Fruit fly (Drosophila melanogaster) whole organism, embryonic: ENCODE results near the gene klar.

Experiments used
- Adf1 ChIP-seq: fragments of 200-800 bp; sonication (Bioruptor generic); IDR thresholded peaks from 2 replicates; pipeline ENCODE4 v1.3.6; 2022; ENCODE audit warnings: missing biosample characterization, missing genetic modification characterization
- CG10321 ChIP-seq: fragments of 200-800 bp; sonication (Bioruptor generic); IDR thresholded peaks from 2 replicates; pipeline ENCODE4 v1.3.6; 2022; ENCODE audit warnings: missing biosample characterization, missing genetic modification characterization
- CG10979 ChIP-seq: fragments of 200-800 bp; sonication (Bioruptor generic); optimal IDR thresholded peaks from 2 replicates; lab custom pipeline; 2018; ENCODE audit warnings: missing biosample characterization, mild to moderate bottlenecking, missing genetic modification characterization, moderate library complexity
- CG11696 ChIP-seq: fragments of 200-800 bp; sonication (Bioruptor generic); IDR thresholded peaks from 2 replicates; pipeline ENCODE4 v1.3.6; 2022; ENCODE audit warnings: missing biosample characterization, missing genetic modification characterization
- CG12744 ChIP-seq: fragments of 200-800 bp; sonication (Bioruptor generic); optimal IDR thresholded peaks from 2 replicates; lab custom pipeline; 2016; ENCODE audit warnings: missing biosample characterization, missing genetic modification characterization
- CG15514 ChIP-seq: fragments of 200-800 bp; sonication (Bioruptor generic); optimal IDR thresholded peaks from 3 replicates; lab custom pipeline; 2017; ENCODE audit warnings: missing biosample characterization, missing genetic modification characterization, mild to moderate bottlenecking, moderate library complexity, missing genetic modification reagents
- CG16863 ChIP-seq: fragments of 200-800 bp; sonication (Bioruptor generic); optimal IDR thresholded peaks from 3 replicates; lab custom pipeline; 2016; ENCODE audit warnings: missing biosample characterization, missing genetic modification characterization
- CG17612 ChIP-seq: fragments of 200-800 bp; sonication (Bioruptor generic); IDR thresholded peaks from 2 replicates; pipeline ENCODE4 v1.3.6; 2022; ENCODE audit warnings: missing biosample characterization, missing genetic modification characterization
- CG17802 ChIP-seq: fragments of 200-800 bp; sonication (Bioruptor generic); optimal IDR thresholded peaks from 2 replicates; lab custom pipeline; 2018; ENCODE audit warnings: missing biosample characterization, mild to moderate bottlenecking, missing genetic modification characterization, moderate library complexity
- CG18262 ChIP-seq: fragments of 200-800 bp; optimal IDR thresholded peaks from 3 replicates; lab custom pipeline; 2019; ENCODE audit warnings: missing biosample characterization, mild to moderate bottlenecking, missing genetic modification characterization, moderate library complexity
- CG1832 ChIP-seq: fragments of 200-800 bp; sonication (Bioruptor generic); optimal IDR thresholded peaks from 2 replicates; lab custom pipeline; 2017; ENCODE audit warnings: missing biosample characterization, mild to moderate bottlenecking, missing genetic modification characterization, inconsistent platforms
- CG33557 ChIP-seq: fragments of 200-800 bp; sonication (Bioruptor generic); optimal IDR thresholded peaks from 2 replicates; lab custom pipeline; 2019; ENCODE audit warnings: missing biosample characterization, mild to moderate bottlenecking, missing genetic modification characterization, moderate library complexity
- CG43689 ChIP-seq: fragments of 200-800 bp; sonication (Bioruptor generic); IDR thresholded peaks from 2 replicates; pipeline ENCODE4 v1.3.6; 2022; ENCODE audit warnings: missing biosample characterization, missing genetic modification characterization
- CG6683 ChIP-seq: fragments of 200-800 bp; sonication (Bioruptor generic); optimal IDR thresholded peaks from 2 replicates; lab custom pipeline; 2017; ENCODE audit warnings: missing biosample characterization, mild to moderate bottlenecking, missing genetic modification characterization, missing genetic modification reagents
- CG6791 ChIP-seq: fragments of 200-800 bp; sonication (Bioruptor generic); IDR thresholded peaks from 3 replicates; pipeline ENCODE4 v1.3.6; 2022; ENCODE audit warnings: missing biosample characterization, missing genetic modification characterization; ENCODE audit not compliant: partially characterized antibody
- CG7271 ChIP-seq: fragments of 200-800 bp; sonication (Bioruptor generic); optimal IDR thresholded peaks from 2 replicates; lab custom pipeline; 2018; ENCODE audit warnings: missing biosample characterization, mild to moderate bottlenecking, missing genetic modification characterization, moderate library complexity
- CG8924 ChIP-seq: fragments of 200-800 bp; optimal IDR thresholded peaks from 3 replicates; lab custom pipeline; 2019; ENCODE audit warnings: missing biosample characterization, mild to moderate bottlenecking, missing genetic modification characterization, moderate library complexity
- CG9876 ChIP-seq: fragments of 200-800 bp; sonication (Bioruptor generic); optimal IDR thresholded peaks from 2 replicates; lab custom pipeline; 2016; ENCODE audit warnings: missing biosample characterization, missing genetic modification characterization
- CG9932 ChIP-seq: fragments of 200-800 bp; sonication (Bioruptor generic); IDR thresholded peaks from 2 replicates; pipeline ENCODE4 v1.3.6; 2022; ENCODE audit warnings: missing biosample characterization, missing genetic modification characterization
- Deaf1 ChIP-seq: fragments of 200-800 bp; optimal IDR thresholded peaks from 3 replicates; lab custom pipeline; 2019; ENCODE audit warnings: missing biosample characterization, mild to moderate bottlenecking, missing genetic modification characterization, moderate library complexity
- Dfd ChIP-seq, 2 experiments: fragments of >200 bp; optimal IDR thresholded peaks; 2 replicates each; lab custom pipeline; 2017; ENCODE audit warnings: missing biosample characterization in 2 of 2, missing genetic modification characterization in 2 of 2
- Ets97D ChIP-seq: fragments of 200-800 bp; sonication (Bioruptor generic); optimal IDR thresholded peaks from 3 replicates; lab custom pipeline; 2016; ENCODE audit warnings: missing biosample characterization, missing genetic modification characterization
- Fer3 ChIP-seq: fragments of 200-800 bp; sonication (Bioruptor generic); optimal IDR thresholded peaks from 2 replicates; lab custom pipeline; 2018; ENCODE audit warnings: missing biosample characterization, mild to moderate bottlenecking, missing genetic modification characterization, moderate library complexity
- Gsc ChIP-seq: fragments of 200-800 bp; sonication (Bioruptor generic); IDR thresholded peaks from 2 replicates; pipeline ENCODE4 v1.3.6; 2022; ENCODE audit warnings: missing biosample characterization, missing genetic modification characterization
- HLH4C ChIP-seq: fragments of 200-800 bp; sonication (Bioruptor generic); IDR thresholded peaks from 3 replicates; pipeline ENCODE4 v1.3.6; 2022; ENCODE audit warnings: missing biosample characterization, missing genetic modification characterization; ENCODE audit not compliant: partially characterized antibody
- Hand ChIP-seq: fragments of 200-800 bp; sonication (Bioruptor generic); optimal IDR thresholded peaks from 2 replicates; lab custom pipeline; 2017; ENCODE audit warnings: mild to moderate bottlenecking, missing biosample characterization, missing genetic modification reagents, missing genetic modification characterization
- Hr3 ChIP-seq: fragments of 200-800 bp; sonication (Bioruptor generic); optimal IDR thresholded peaks from 3 replicates; lab custom pipeline; 2016; ENCODE audit warnings: missing biosample characterization, missing genetic modification characterization
- Jarid2 ChIP-seq: fragments of 200-800 bp; sonication (Bioruptor generic); optimal IDR thresholded peaks from 3 replicates; lab custom pipeline; 2017; ENCODE audit warnings: mild to moderate bottlenecking, missing biosample characterization, missing genetic modification reagents, missing genetic modification characterization
- Lim3 ChIP-seq: fragments of 200-800 bp; sonication (Bioruptor generic); IDR thresholded peaks from 2 replicates; pipeline ENCODE4 v1.3.6; 2022; ENCODE audit warnings: missing biosample characterization, missing genetic modification characterization
- MESR4 ChIP-seq: fragments of 200-800 bp; sonication (Bioruptor generic); optimal IDR thresholded peaks from 2 replicates; lab custom pipeline; 2018; ENCODE audit warnings: missing biosample characterization, mild to moderate bottlenecking, missing genetic modification characterization, moderate library complexity
- Rx ChIP-seq: fragments of 200-800 bp; sonication (Bioruptor generic); IDR thresholded peaks from 2 replicates; pipeline ENCODE4 v1.3.6; 2022; ENCODE audit warnings: missing biosample characterization, missing genetic modification characterization
- Scr ChIP-seq: fragments of 200-800 bp; sonication (Bioruptor generic); IDR thresholded peaks from 2 replicates; pipeline ENCODE4 v1.3.6; 2022; ENCODE audit warnings: missing biosample characterization, missing genetic modification characterization; ENCODE audit not compliant: partially characterized antibody
- YL-1 ChIP-seq: fragments of 200-800 bp; sonication (Bioruptor generic); optimal IDR thresholded peaks from 3 replicates; lab custom pipeline; 2017; ENCODE audit warnings: missing biosample characterization, mild to moderate bottlenecking, missing genetic modification characterization
- cad ChIP-seq: fragments of >200 bp; optimal IDR thresholded peaks from 2 replicates; lab custom pipeline; 2017; ENCODE audit warnings: missing biosample characterization, missing genetic modification characterization
- caup ChIP-seq: fragments of 200-800 bp; sonication (Bioruptor generic); optimal IDR thresholded peaks from 3 replicates; lab custom pipeline; 2017; ENCODE audit warnings: missing biosample characterization, mild to moderate bottlenecking, missing genetic modification characterization, moderate library complexity; ENCODE audit not compliant: severe bottlenecking
- chinmo ChIP-seq: fragments of 200-800 bp; sonication (Bioruptor generic); IDR thresholded peaks from 4 replicates; pipeline ENCODE4 v1.3.6; 2022; ENCODE audit warnings: missing biosample characterization, missing genetic modification characterization; ENCODE audit not compliant: partially characterized antibody
- da ChIP-seq: fragments of 200-800 bp; sonication (Bioruptor generic); optimal IDR thresholded peaks from 2 replicates; lab custom pipeline; 2016; ENCODE audit warnings: missing biosample characterization, missing genetic modification characterization
- dmrt99B ChIP-seq: fragments of 200-800 bp; sonication (Bioruptor generic); optimal IDR thresholded peaks from 2 replicates; lab custom pipeline; 2018; ENCODE audit warnings: missing biosample characterization, mild to moderate bottlenecking, missing genetic modification characterization, moderate library complexity
- fu2 ChIP-seq: fragments of 200-800 bp; sonication (Bioruptor generic); optimal IDR thresholded peaks from 2 replicates; lab custom pipeline; 2016; ENCODE audit warnings: missing biosample characterization, missing genetic modification characterization
- gfzf ChIP-seq: fragments of 200-800 bp; sonication (Bioruptor generic); optimal IDR thresholded peaks from 2 replicates; lab custom pipeline; 2016; ENCODE audit warnings: missing biosample characterization, mild to moderate bottlenecking, missing genetic modification characterization, moderate library complexity
- gro ChIP-seq: fragments of 200-800 bp; sonication (Bioruptor generic); optimal IDR thresholded peaks from 2 replicates; lab custom pipeline; 2016; ENCODE audit warnings: missing biosample characterization, missing genetic modification characterization
- mld ChIP-seq: fragments of 200-800 bp; sonication (Bioruptor generic); IDR thresholded peaks from 3 replicates; pipeline ENCODE4 v1.3.6; 2022; ENCODE audit warnings: missing biosample characterization, missing genetic modification characterization; ENCODE audit not compliant: partially characterized antibody
- p53 ChIP-seq: fragments of 200-800 bp; sonication (Bioruptor generic); optimal IDR thresholded peaks from 2 replicates; lab custom pipeline; 2016; ENCODE audit warnings: missing biosample characterization, missing genetic modification characterization
- pho ChIP-seq: fragments of 200-800 bp; sonication (Bioruptor generic); optimal IDR thresholded peaks from 2 replicates; lab custom pipeline; 2016; ENCODE audit warnings: missing biosample characterization, missing genetic modification characterization
- psq ChIP-seq: fragments of 200-800 bp; sonication (Bioruptor generic); optimal IDR thresholded peaks from 2 replicates; lab custom pipeline; 2017; ENCODE audit warnings: missing biosample characterization, missing genetic modification characterization
- repo ChIP-seq: fragments of 200-800 bp; sonication (Bioruptor generic); optimal IDR thresholded peaks from 2 replicates; lab custom pipeline; 2016; ENCODE audit warnings: missing biosample characterization, missing genetic modification characterization
- scrt ChIP-seq: fragments of 200-800 bp; sonication (Bioruptor generic); optimal IDR thresholded peaks from 2 replicates; lab custom pipeline; 2018; ENCODE audit warnings: missing biosample characterization, mild to moderate bottlenecking, missing genetic modification characterization, moderate library complexity
- stc ChIP-seq: fragments of 200-800 bp; sonication (Bioruptor generic); IDR thresholded peaks from 2 replicates; pipeline ENCODE4 v1.3.6; 2022; ENCODE audit warnings: missing biosample characterization, missing genetic modification characterization
- wek ChIP-seq: fragments of 200-800 bp; sonication (Bioruptor generic); optimal IDR thresholded peaks from 3 replicates; lab custom pipeline; 2018; ENCODE audit warnings: missing biosample characterization, mild to moderate bottlenecking, missing genetic modification characterization, moderate library complexity

Gene klar

DNA sequence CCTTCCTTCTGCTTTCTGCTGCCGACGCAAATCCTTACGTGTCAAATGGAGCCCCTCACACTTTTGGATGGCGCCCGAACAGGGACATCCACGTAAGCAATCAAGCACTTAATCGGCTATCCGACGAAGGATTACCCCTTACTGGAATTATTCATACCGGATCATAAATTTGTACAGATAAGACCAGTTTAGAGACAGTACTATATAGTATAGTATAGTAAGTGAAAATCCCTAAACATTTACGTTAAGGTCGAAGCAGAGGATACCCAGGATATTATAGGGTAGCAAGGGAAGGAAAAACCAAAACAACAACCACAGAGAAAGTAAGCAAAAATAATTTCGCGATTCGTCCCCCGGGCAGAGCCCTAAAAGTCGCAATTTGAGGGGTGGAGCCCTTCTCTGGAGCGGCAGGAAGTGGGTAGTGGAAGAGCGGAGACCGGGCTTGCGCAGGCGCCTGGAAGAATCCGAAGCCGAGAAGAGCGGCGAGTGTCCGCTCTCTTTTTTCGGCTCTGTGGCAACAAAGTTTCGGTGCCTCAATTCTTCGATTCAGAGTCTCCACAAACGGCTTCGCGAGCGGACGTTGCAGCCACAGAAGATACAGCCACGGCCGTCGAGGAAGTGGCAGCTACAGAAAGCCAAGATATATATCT, 5.2 kb upstream of the klar start (continued):
- TF ChIP-seq Dfd (GFP tag; optimal IDR thresholded peaks at IDR 0.05; lab: Kevin White, UChicago) (no peak), pho (peak; percentile 76), Scr (GFP tag; lab: Robert Waterston, UW) (no peak), CG1832 (GFP tag; lab: Kevin White, UChicago) (no peak), wek (GFP tag; lab: Kevin White, UChicago) (no peak), gro (GFP tag; lab: Kevin White, UChicago) (peak; percentile 87), CG11696 (GFP tag; lab: Robert Waterston, UW) (no peak), Hr3 (GFP tag; lab: Kevin White, UChicago) (peak; percentile 12), HLH4C (GFP tag; lab: Robert Waterston, UW) (no peak), MESR4 (GFP tag; lab: Kevin White, UChicago) (no peak), fu2 (GFP tag; lab: Kevin White, UChicago) (peak; percentile 57), CG15514 (peak; percentile 64), caup (GFP tag; lab: Kevin White, UChicago) (peak; percentile 78), Gsc (no peak), repo (GFP tag; lab: Kevin White, UChicago) (no peak), p53 (GFP tag; lab: Kevin White, UChicago) (no peak), CG12744 (peak; percentile 60), CG6791 (GFP tag; lab: Robert Waterston, UW) (no peak), CG43689 (0 out of 2 replicates have a peak, but pooled peaks have one; percentile 17), CG6683 (GFP tag; lab: Kevin White, UChicago) (peak; percentile 49), CG18262 (tag; lab: Kevin White, UChicago) (peak; percentile 24), CG17612 (GFP tag; lab: Robert Waterston, UW) (peak; percentile 43; the same call in 1 of the 2 replicates), da (GFP tag; lab: Kevin White, UChicago) (no peak), stc (GFP tag; lab: Robert Waterston, UW) (0 out of 2 replicates have a peak, but pooled peaks have one; percentile 33), psq (GFP tag; lab: Kevin White, UChicago) (no peak), CG7271 (tag; lab: Kevin White, UChicago) (no peak), CG17802 (no peak), Fer3 (tag; lab: Kevin White, UChicago) (peak; percentile 76), scrt (peak; percentile 80), cad (no peak), CG9932 (GFP tag; lab: Robert Waterston, UW) (peak; percentile 84), chinmo (GFP tag; lab: Robert Waterston, UW) (no peak), Ets97D (GFP tag; lab: Kevin White, UChicago) (peak; percentile 24), Deaf1 (tag; lab: Kevin White, UChicago) (peak; percentile 55), CG10321 (0 out of 2 replicates have a peak, but pooled peaks have one; percentile 35), CG33557 (GFP tag; lab: Kevin White, UChicago) (no peak), mld (GFP tag; lab: Robert Waterston, UW) (no peak), YL-1 (GFP tag; lab: Kevin White, UChicago) (no peak), CG8924 (tag; lab: Kevin White, UChicago) (peak; percentile 62), Hand (GFP tag; lab: Kevin White, UChicago) (peak; percentile 76), CG16863 (GFP tag; lab: Kevin White, UChicago) (peak; percentile 28), Jarid2 (GFP tag; lab: Kevin White, UChicago) (no peak), CG9876 (GFP tag; lab: Kevin White, UChicago) (peak; percentile 17), Lim3 (GFP tag; lab: Robert Waterston, UW) (no peak), Rx (GFP tag; lab: Robert Waterston, UW) (0 out of 2 replicates have a peak, but pooled peaks have one; percentile 21), gfzf (no peak), Adf1 (GFP tag; lab: Robert Waterston, UW) (peak; percentile 44), dmrt99B (tag; lab: Kevin White, UChicago) (peak; percentile 72), CG10979 (tag; lab: Kevin White, UChicago) (peak; percentile 25)
